Worm (Caenorhabditis elegans): ENCODE results near the gene R148.8.

Gene R148.8

ce11 chrIII:3179855-3180254 is 11.4 kb upstream of the R148.8 start:
- TF ChIP-seq isw-1 (GFP tag; IDR thresholded peaks at IDR 0.05) (no peak), dpl-1 (GFP tag; optimal IDR thresholded peaks at IDR 0.05) (no peak), nhr-85 (tag) (no peak), hpl-2 (GFP tag; optimal IDR thresholded peaks at IDR 0.05) (no peak), C04F5.9 (tag; optimal IDR thresholded peaks at IDR 0.05) (no peak), mep-1 (tag; optimal IDR thresholded peaks at IDR 0.05) (no peak), jun-1 (tag; optimal IDR thresholded peaks at IDR 0.05) (no peak), fkh-8 (tag; optimal IDR thresholded peaks at IDR 0.05) (no peak), pag-3 (tag; optimal IDR thresholded peaks at IDR 0.05; ENCODE audit: borderline replicate concordance, insufficient read depth) (no peak), dsc-1 (tag; optimal IDR thresholded peaks at IDR 0.05) (no peak)

- no peak for TF ChIP-seq vab-15 (tag; optimal IDR thresholded peaks at IDR 0.05)
- TF ChIP-seq nhr-71 (tag; optimal IDR thresholded peaks at IDR 0.05) = no peak
- no peak for TF ChIP-seq nhr-12 (tag; optimal IDR thresholded peaks at IDR 0.05)
- no peak for TF ChIP-seq ceh-8 (GFP tag; optimal IDR thresholded peaks at IDR 0.05)
- TF ChIP-seq nhr-20 (tag; optimal IDR thresholded peaks at IDR 0.05) = no peak
- TF ChIP-seq F16B12.6 (tag; optimal IDR thresholded peaks at IDR 0.05) = no peak
- no peak for TF ChIP-seq mab-9 (GFP tag; IDR thresholded peaks at IDR 0.05)
- TF ChIP-seq unc-130 (tag; optimal IDR thresholded peaks at IDR 0.05) = no peak
- no peak for TF ChIP-seq fos-1 (tag; optimal IDR thresholded peaks at IDR 0.05)
- no peak for TF ChIP-seq rnt-1 (tag; optimal IDR thresholded peaks at IDR 0.05)
- TF ChIP-seq unc-98 (GFP tag; IDR thresholded peaks at IDR 0.05) = no peak
- no peak for TF ChIP-seq unc-62 (GFP tag; optimal IDR thresholded peaks at IDR 0.05)
- TF ChIP-seq ceh-63 (GFP tag; optimal IDR thresholded peaks at IDR 0.05) = no peak
- no peak for TF ChIP-seq xbp-1 (tag; optimal IDR thresholded peaks at IDR 0.05)
- TF ChIP-seq ceh-88 (GFP tag; IDR thresholded peaks at IDR 0.05) = no peak
- TF ChIP-seq unc-30 (tag; optimal IDR thresholded peaks at IDR 0.05) = no peak
- TF ChIP-seq hlh-4 (tag; optimal IDR thresholded peaks at IDR 0.05) = no peak
- TF ChIP-seq aly-2 (tag; optimal IDR thresholded peaks at IDR 0.05) = no peak
- no peak for TF ChIP-seq ztf-4 (tag; optimal IDR thresholded peaks at IDR 0.05)
- no peak for TF ChIP-seq mdl-1 (tag; optimal IDR thresholded peaks at IDR 0.05)
These were observed 7.9 kb upstream of the R148.8 start, which contains the start of gene lmtr-5 for ce11 chrIII:3183377-3183776. TSS of gene lmtr-5 (plus strand) at chrIII:3183677.

ce11 chrIII:3185232-3185631 is 6.1 kb upstream of the R148.8 start:
- no peak for TF ChIP-seq hpl-2 (GFP tag; optimal IDR thresholded peaks at IDR 0.05)
- TF ChIP-seq efl-1 (optimal IDR thresholded peaks at IDR 0.05) = no peak
- TF ChIP-seq efl-1 (GFP tag; optimal IDR thresholded peaks at IDR 0.05 in 1 of 2) = peak in 1 of 2 experiments; percentile 64
- TF ChIP-seq ceh-82 (tag; optimal IDR thresholded peaks at IDR 0.05) = no peak

ce11 chrIII:3185980-3186379 is 5.3 kb upstream of the R148.8 start, which contains the start of gene mks-1:
TSS of gene mks-1 (plus strand) at chrIII:3186280.
- no peak for TF ChIP-seq nhr-84 (tag; optimal IDR thresholded peaks at IDR 0.05)
- TF ChIP-seq ces-1 (GFP tag; optimal IDR thresholded peaks at IDR 0.05) = no peak
- no peak for TF ChIP-seq fos-1 (tag; optimal IDR thresholded peaks at IDR 0.05)
- TF ChIP-seq lir-3 (tag; optimal IDR thresholded peaks at IDR 0.05; ENCODE audit: poor library complexity) = no peak
- no peak for TF ChIP-seq ceh-90 (tag; optimal IDR thresholded peaks at IDR 0.05)
- TF ChIP-seq grh-1 (GFP tag; IDR thresholded peaks at IDR 0.05) = no peak
- no peak for TF ChIP-seq lsy-2 (tag; optimal IDR thresholded peaks at IDR 0.05)
- TF ChIP-seq tlp-1 (tag; optimal IDR thresholded peaks at IDR 0.05) = no peak
- TF ChIP-seq pag-3 (tag; optimal IDR thresholded peaks at IDR 0.05; ENCODE audit: borderline replicate concordance, insufficient read depth) = no peak
- no peak for TF ChIP-seq zip-4 (GFP tag; optimal IDR thresholded peaks at IDR 0.05)
- no peak for TF ChIP-seq unc-30 (tag; optimal IDR thresholded peaks at IDR 0.05)

Data from whole organism, L1 larva.